Worm (Caenorhabditis elegans): Measurements from ENCODE around the gene mec-4.

Gene mec-4

DNA sequence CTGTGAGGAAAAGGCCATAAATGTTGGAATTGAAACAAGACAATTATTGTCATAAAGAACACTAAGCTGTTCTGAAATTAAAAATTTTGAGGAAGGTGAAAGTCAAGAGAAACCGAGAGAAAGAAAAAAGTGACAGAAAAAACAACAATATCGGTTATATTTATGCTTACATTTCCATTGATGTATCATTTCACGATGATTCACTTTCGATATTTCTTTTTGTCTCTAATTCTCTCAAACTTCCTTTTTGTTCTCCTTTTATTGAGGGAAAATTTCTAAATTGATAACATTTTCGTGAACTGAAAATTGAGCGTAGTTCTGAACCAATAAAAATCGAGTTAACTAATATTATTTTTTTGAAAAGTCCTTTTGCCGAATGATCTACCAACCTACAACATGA lies 8.0 kb upstream of the mec-4 start:
- TF ChIP-seq hlh-6 (tag; optimal IDR thresholded peaks at IDR 0.05) = no peak
- TF ChIP-seq gmeb-2 (tag; optimal IDR thresholded peaks at IDR 0.05) = no peak
- no peak for TF ChIP-seq unc-86 (tag; optimal IDR thresholded peaks at IDR 0.05)
- no peak for TF ChIP-seq unc-3 (GFP tag; conservative IDR thresholded peaks at IDR 0.05)
- no peak for TF ChIP-seq unc-3 (tag; optimal IDR thresholded peaks at IDR 0.05)
- no peak for TF ChIP-seq sox-2 (GFP tag; IDR thresholded peaks at IDR 0.05)

DNA sequence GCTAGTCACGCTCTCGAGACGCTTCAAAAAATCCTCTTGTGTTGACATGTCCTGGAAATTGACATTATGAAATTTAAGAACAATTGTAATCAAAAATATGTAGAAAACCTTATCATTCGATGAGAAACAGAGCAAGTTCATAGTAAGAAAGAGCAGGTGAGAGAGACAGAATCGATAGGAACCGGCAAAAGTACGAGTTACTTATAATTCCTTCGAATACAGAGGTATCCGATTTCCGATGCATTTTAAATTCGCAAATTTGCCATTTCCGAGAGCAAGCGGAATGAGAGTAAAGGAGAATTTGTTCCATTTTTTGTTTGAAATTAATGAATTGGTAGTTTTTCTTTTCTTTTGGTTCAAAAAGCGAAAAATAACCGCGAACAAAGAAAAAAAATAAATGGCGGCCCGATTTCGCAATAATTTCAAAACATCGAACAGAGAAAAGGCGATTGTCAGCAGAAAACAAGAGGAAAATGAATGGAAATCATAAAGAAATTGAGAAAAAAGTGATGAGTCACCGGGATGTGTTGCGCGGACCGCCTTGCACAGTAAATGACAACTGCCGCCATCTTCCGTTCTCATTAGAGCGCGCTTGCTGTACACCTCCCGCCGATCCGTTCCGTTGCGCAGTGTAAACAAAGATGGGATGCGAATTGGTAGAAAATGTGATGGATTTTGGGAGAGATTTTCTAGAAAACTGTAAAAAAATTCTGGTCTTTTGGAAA lies 6.9 kb upstream of the mec-4 start, which contains the start of gene cas-1:
cas-1 (minus strand) TSS at position 51 of the 725 bp plus-strand sequence.
- TF ChIP-seq unc-55 (GFP tag; optimal IDR thresholded peaks at IDR 0.05) = peak; percentile 46
- no peak for TF ChIP-seq ets-4 (tag; optimal IDR thresholded peaks at IDR 0.05)
- TF ChIP-seq T23F11.4 (GFP tag; optimal IDR thresholded peaks at IDR 0.05) = no peak
- TF ChIP-seq hlh-13 (GFP tag; optimal IDR thresholded peaks at IDR 0.05) = no peak
- TF ChIP-seq pat-9 (tag; optimal IDR thresholded peaks at IDR 0.05) = no peak
- TF ChIP-seq sdc-2 (tag; optimal IDR thresholded peaks at IDR 0.05) = peak; percentile 16
- TF ChIP-seq fax-1 (tag; optimal IDR thresholded peaks at IDR 0.05) = no peak
- TF ChIP-seq ceh-14 (tag; optimal IDR thresholded peaks at IDR 0.05) = no peak
- peak; percentile 6 for TF ChIP-seq rnt-1 (tag; optimal IDR thresholded peaks at IDR 0.05)
- no peak for TF ChIP-seq ceh-48 (tag; optimal IDR thresholded peaks at IDR 0.05)
- no peak for TF ChIP-seq ahr-1 (tag; optimal IDR thresholded peaks at IDR 0.05)
- TF ChIP-seq fkh-10 (GFP tag; optimal IDR thresholded peaks at IDR 0.05) = no peak
- no peak for TF ChIP-seq lim-6 (tag; optimal IDR thresholded peaks at IDR 0.05)
- no peak for TF ChIP-seq nhr-11 (tag; optimal IDR thresholded peaks at IDR 0.05)
- no peak for TF ChIP-seq Y22D7AL.16 (tag; optimal IDR thresholded peaks at IDR 0.05)
- no peak for TF ChIP-seq ceh-22 (tag; optimal IDR thresholded peaks at IDR 0.05)
- no peak for TF ChIP-seq ceh-24 (tag; optimal IDR thresholded peaks at IDR 0.05)
- no peak for TF ChIP-seq pha-4 (tag; optimal IDR thresholded peaks at IDR 0.05)
- no peak for TF ChIP-seq syd-9 (tag; optimal IDR thresholded peaks at IDR 0.05)
- no peak for TF ChIP-seq nhr-232 (tag; optimal IDR thresholded peaks at IDR 0.05)
- no peak for TF ChIP-seq mec-3 (tag; optimal IDR thresholded peaks at IDR 0.05; ENCODE audit: borderline replicate concordance)
- TF ChIP-seq hlh-30 (tag; optimal IDR thresholded peaks at IDR 0.05; ENCODE audit: insufficient read depth) = no peak
- TF ChIP-seq ceh-18 (tag; optimal IDR thresholded peaks at IDR 0.05) = no peak
- no peak for TF ChIP-seq pqm-1 (tag; optimal IDR thresholded peaks at IDR 0.05)
- TF ChIP-seq tbx-2 (tag; optimal IDR thresholded peaks at IDR 0.05) = peak; percentile 31
- TF ChIP-seq eyg-1 (tag; optimal IDR thresholded peaks at IDR 0.05) = no peak
- TF ChIP-seq zip-5 (tag; optimal IDR thresholded peaks at IDR 0.05) = no peak
- TF ChIP-seq C08G9.2 (tag; optimal IDR thresholded peaks at IDR 0.05) = no peak

ce11 chrX:16813148-16813547 lies 6.2 kb upstream of the mec-4 start:
- no peak for TF ChIP-seq dve-1 (tag; optimal IDR thresholded peaks at IDR 0.05)
- TF ChIP-seq sox-2 (GFP tag; IDR thresholded peaks at IDR 0.05) = no peak
- TF ChIP-seq lin-11 (tag; optimal IDR thresholded peaks at IDR 0.05) = no peak
- no peak for TF ChIP-seq nhr-232 (tag; optimal IDR thresholded peaks at IDR 0.05)
- TF ChIP-seq ceh-45 (GFP tag; IDR thresholded peaks at IDR 0.05) = no peak
- TF ChIP-seq madf-2 (tag; optimal IDR thresholded peaks at IDR 0.05) = no peak

DNA sequence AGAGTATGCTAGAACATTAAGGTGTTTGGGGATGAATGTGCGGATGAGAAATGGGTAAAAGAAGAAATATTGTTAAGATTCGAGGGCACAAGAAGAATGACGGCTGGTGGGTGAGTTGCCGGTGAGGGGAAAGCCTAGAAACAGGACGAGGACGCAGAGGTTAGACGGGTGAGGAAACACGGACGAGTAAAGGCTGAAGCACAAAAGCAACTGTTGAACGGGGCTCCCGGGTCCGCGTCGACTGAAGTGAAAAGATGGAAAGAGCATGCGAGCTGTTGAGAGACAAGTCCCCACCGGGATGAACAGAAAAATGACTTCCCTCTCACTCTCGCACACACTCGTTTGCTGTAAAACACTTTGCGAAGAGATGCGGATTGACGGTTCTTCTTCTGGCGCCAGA lies 5.1 kb upstream of the mec-4 start:
- TF ChIP-seq ceh-45 (GFP tag; IDR thresholded peaks at IDR 0.05) (no peak), ceh-18 (tag; optimal IDR thresholded peaks at IDR 0.05) (peak; percentile 37), C08G9.2 (tag; optimal IDR thresholded peaks at IDR 0.05) (peak; percentile 34), unc-55 (GFP tag; optimal IDR thresholded peaks at IDR 0.05) (peak; percentile 39)
